Worm (Caenorhabditis elegans): ENCODE data around the gene K11G12.6.

- TF ChIP-seq hmg-20 (GFP tag; IDR thresholded peaks at IDR 0.05), result no peak
- TF ChIP-seq ztf-3 (GFP tag; optimal IDR thresholded peaks at IDR 0.05), result no peak
- no peak for TF ChIP-seq him-1 (tag; optimal IDR thresholded peaks at IDR 0.05)
- TF ChIP-seq ama-1 (optimal IDR thresholded peaks at IDR 0.05), result no peak
- TF ChIP-seq ama-1 (GFP tag; optimal IDR thresholded peaks at IDR 0.05), result no peak
- TF ChIP-seq ceh-79 (tag; optimal IDR thresholded peaks at IDR 0.05), result no peak
- no peak for TF ChIP-seq bed-1 (GFP tag; IDR thresholded peaks at IDR 0.05)
- no peak for TF ChIP-seq pha-4 (tag; optimal IDR thresholded peaks at IDR 0.05)
- TF ChIP-seq die-1 (tag; optimal IDR thresholded peaks at IDR 0.05), result no peak
- TF ChIP-seq F22D6.2 (tag; optimal IDR thresholded peaks at IDR 0.05), result no peak
- no peak for TF ChIP-seq attf-5 (GFP tag; optimal IDR thresholded peaks at IDR 0.05)
- TF ChIP-seq C17E4.6 (GFP tag; IDR thresholded peaks at IDR 0.05), result no peak
These were observed 42.1 kb downstream of the K11G12.6 start for ce11 chrX:6687345-6687744.
